Worm (Caenorhabditis elegans): ENCODE measurements around the gene fmi-1.

The fmi-1 gene

DNA sequence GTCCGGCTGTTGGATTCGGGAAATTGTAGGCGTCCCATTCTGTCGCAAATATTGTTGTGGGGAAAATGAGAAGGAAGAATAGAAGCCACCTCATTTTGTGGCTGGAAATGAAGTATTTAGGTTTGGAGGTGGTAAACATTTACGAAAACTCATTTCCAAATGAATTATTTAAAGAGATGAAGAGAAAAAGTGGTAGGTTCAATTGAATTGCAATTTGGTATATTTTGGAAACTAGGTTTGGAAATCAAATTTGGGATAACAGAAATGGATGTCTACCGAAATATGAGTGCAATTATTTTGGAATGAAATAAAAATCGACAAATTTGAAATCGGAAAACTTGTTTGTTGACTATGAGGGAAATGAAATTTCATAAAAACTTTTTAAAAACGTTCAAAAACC lies 10.0 kb upstream of the fmi-1 start, which contains the start of gene F15B9.10:
Gene F15B9.10, minus strand, starts transcription at position 101 of the 400 bp plus-strand sequence.
- TF ChIP-seq pqm-1 (tag; optimal IDR thresholded peaks at IDR 0.05) (no peak), arid-1 (GFP tag; conservative IDR thresholded peaks at IDR 0.05) (no peak), nhr-76 (tag; optimal IDR thresholded peaks at IDR 0.05) (no peak), unc-62 (GFP tag; optimal IDR thresholded peaks at IDR 0.05 in 1 of 2) (peak in 1 of 2 experiments; percentile 3), unc-62 (tag; optimal IDR thresholded peaks at IDR 0.05) (no peak), cey-2 (tag; optimal IDR thresholded peaks at IDR 0.05; ENCODE audit: borderline replicate concordance, insufficient read depth) (no peak), ceh-20 (GFP tag; IDR thresholded peaks at IDR 0.05) (no peak), tag-97 (GFP tag; IDR thresholded peaks at IDR 0.05) (no peak)

DNA sequence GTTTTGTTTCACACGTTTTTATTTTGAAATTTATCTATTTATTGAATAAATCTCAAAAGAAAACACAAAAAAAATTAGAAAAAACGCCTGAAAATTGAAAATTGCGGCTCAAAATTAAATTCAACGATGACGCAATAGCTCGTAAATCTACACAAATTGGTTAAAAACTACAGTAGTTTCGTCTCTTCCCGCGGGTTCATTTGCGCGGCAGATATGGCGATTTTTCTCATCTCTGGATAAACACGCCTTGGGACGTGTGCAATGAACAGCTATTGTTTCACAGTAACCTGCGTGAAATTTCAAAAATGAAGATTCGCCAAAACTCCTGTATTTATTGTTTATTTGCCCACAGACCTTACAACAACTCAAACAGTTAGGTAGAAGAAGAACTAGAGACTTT lies 9.6 kb upstream of the fmi-1 start:
- no peak for TF ChIP-seq zfp-2 (tag; optimal IDR thresholded peaks at IDR 0.05)
- no peak for TF ChIP-seq ama-1 (optimal IDR thresholded peaks at IDR 0.05)
- TF ChIP-seq R02D3.7 (tag; optimal IDR thresholded peaks at IDR 0.05): peak; percentile 43
- TF ChIP-seq nhr-42 (GFP tag; IDR thresholded peaks at IDR 0.05): no peak

DNA sequence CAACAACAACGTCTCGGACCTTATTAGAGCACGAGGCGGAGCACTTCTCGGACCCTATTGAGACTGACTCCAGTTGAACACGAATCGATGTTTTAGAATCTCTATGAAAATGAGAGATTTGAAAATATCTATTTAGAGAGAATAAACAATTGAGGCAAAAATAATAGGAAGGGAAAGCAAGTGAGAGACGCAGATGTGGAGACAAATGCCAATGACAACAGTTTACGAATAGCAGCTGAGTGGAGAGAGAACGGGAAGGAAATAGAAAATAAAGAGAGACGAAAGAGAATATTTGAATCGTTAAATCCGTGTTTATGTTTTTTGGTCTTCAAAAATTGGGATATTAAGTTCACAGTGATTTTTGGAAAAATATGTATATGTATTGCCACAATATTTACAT lies 9.0 kb upstream of the fmi-1 start:
- TF ChIP-seq nhr-11 (tag; optimal IDR thresholded peaks at IDR 0.05): peak; percentile 26
- no peak for TF ChIP-seq F49E8.2 (tag; optimal IDR thresholded peaks at IDR 0.05; ENCODE audit: borderline replicate concordance)
- TF ChIP-seq hlh-11 (tag; optimal IDR thresholded peaks at IDR 0.05): peak; percentile 54
- TF ChIP-seq lin-13 (GFP tag; optimal IDR thresholded peaks at IDR 0.05): peak; percentile 9
- TF ChIP-seq nhr-102 (tag; optimal IDR thresholded peaks at IDR 0.05): no peak
- peak; percentile 27 for TF ChIP-seq mep-1 (tag; optimal IDR thresholded peaks at IDR 0.05)
- no peak for TF ChIP-seq ztf-11 (tag; optimal IDR thresholded peaks at IDR 0.05)
- no peak for TF ChIP-seq php-3 (GFP tag; IDR thresholded peaks at IDR 0.05)
- TF ChIP-seq nhr-10 (tag; optimal IDR thresholded peaks at IDR 0.05): peak; percentile 18
- peak; percentile 21 for TF ChIP-seq dve-1 (tag; optimal IDR thresholded peaks at IDR 0.05; ENCODE audit: insufficient read depth)
- peak; percentile 18 for TF ChIP-seq nhr-28 (tag; optimal IDR thresholded peaks at IDR 0.05)
- TF ChIP-seq dmd-6 (GFP tag; IDR thresholded peaks at IDR 0.05): peak; percentile 35; the same call in 1 of the 2 replicates
- TF ChIP-seq ZK337.2 (GFP tag; IDR thresholded peaks at IDR 0.05): no peak
- TF ChIP-seq egl-27 (tag; optimal IDR thresholded peaks at IDR 0.05): no peak
- TF ChIP-seq zfp-2 (tag; optimal IDR thresholded peaks at IDR 0.05): no peak
- peak; percentile 39 for TF ChIP-seq rbr-2 (tag; optimal IDR thresholded peaks at IDR 0.05)
- peak; percentile 33; the same call in 1 of the 2 replicates for TF ChIP-seq hmg-1.1 (GFP tag; IDR thresholded peaks at IDR 0.05)
- TF ChIP-seq unc-39 (tag; optimal IDR thresholded peaks at IDR 0.05): no peak
- peak in 1 of 2 experiments; percentile 34 for TF ChIP-seq mdl-1 (tag; optimal IDR thresholded peaks at IDR 0.05)
- no peak for TF ChIP-seq daf-16 (GFP tag; optimal IDR thresholded peaks at IDR 0.05)
- peak; percentile 72 for TF ChIP-seq daf-16 (tag; optimal IDR thresholded peaks at IDR 0.05)
- no peak for TF ChIP-seq madf-9 (GFP tag; conservative IDR thresholded peaks at IDR 0.05)
- TF ChIP-seq lsy-2 (tag; optimal IDR thresholded peaks at IDR 0.05): peak in 1 of 2 experiments; percentile 1
- no peak for TF ChIP-seq attf-4 (tag; optimal IDR thresholded peaks at IDR 0.05)

DNA sequence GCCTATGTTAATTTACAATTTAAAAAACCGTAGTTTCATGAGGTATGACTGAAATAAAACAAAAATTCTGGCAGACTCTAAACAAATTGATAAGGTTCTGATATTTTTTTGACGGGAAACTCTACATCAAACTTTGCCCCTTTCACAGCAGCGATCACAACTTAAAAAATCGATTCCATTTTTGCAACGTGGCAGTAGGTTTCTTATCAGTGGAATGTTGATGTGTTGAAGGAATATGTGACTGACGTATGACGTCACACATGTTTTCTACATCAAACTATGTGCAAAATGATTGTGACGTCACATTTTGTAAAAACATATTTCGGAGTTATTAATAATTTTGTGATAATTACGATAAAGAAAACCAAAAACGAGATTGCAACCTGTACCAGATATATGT lies 7.0 kb upstream of the fmi-1 start:
- TF ChIP-seq Y105C5A.15 (GFP tag; IDR thresholded peaks at IDR 0.05) (no peak), ceh-20 (GFP tag; IDR thresholded peaks at IDR 0.05) (no peak), pqm-1 (tag; optimal IDR thresholded peaks at IDR 0.05) (peak; percentile 5), ztf-11 (tag; optimal IDR thresholded peaks at IDR 0.05) (no peak), lsy-2 (tag; optimal IDR thresholded peaks at IDR 0.05) (peak in 1 of 2 experiments; percentile 15), tra-1 (GFP tag; IDR thresholded peaks at IDR 0.05) (peak; percentile 59; the same call in 1 of the 2 replicates), unc-62 (GFP tag; optimal IDR thresholded peaks at IDR 0.05 in 1 of 2) (peak in 1 of 2 experiments; percentile 83), unc-62 (tag; optimal IDR thresholded peaks at IDR 0.05) (no peak), saeg-2 (GFP tag; IDR thresholded peaks at IDR 0.05) (peak; percentile 37; the same call in 1 of the 2 replicates), nhr-102 (tag; optimal IDR thresholded peaks at IDR 0.05) (peak; percentile 80), nhr-48 (tag; optimal IDR thresholded peaks at IDR 0.05) (peak; percentile 69), php-3 (GFP tag; IDR thresholded peaks at IDR 0.05) (peak; percentile 66; the same call in 1 of the 2 replicates), zfp-2 (tag; optimal IDR thresholded peaks at IDR 0.05) (no peak), Y75B8A.6 (GFP tag; IDR thresholded peaks at IDR 0.05) (no peak), dve-1 (tag; optimal IDR thresholded peaks at IDR 0.05; ENCODE audit: insufficient read depth) (peak; percentile 88), nhr-28 (tag; optimal IDR thresholded peaks at IDR 0.05) (peak; percentile 36), zip-2 (tag; optimal IDR thresholded peaks at IDR 0.05) (no peak), daf-12 (tag; optimal IDR thresholded peaks at IDR 0.05) (no peak), dmd-6 (GFP tag; IDR thresholded peaks at IDR 0.05) (peak; percentile 92), daf-16 (GFP tag; optimal IDR thresholded peaks at IDR 0.05) (peak in 1 of 2 experiments; percentile 53), daf-16 (tag; optimal IDR thresholded peaks at IDR 0.05) (peak; percentile 89), T20F7.1 (GFP tag; optimal IDR thresholded peaks at IDR 0.05) (peak; percentile 52), hlh-11 (tag; optimal IDR thresholded peaks at IDR 0.05) (peak; percentile 80), mes-2 (tag; optimal IDR thresholded peaks at IDR 0.05; ENCODE audit: poor library complexity, severe bottlenecking) (peak; percentile 2)
